Worm (Caenorhabditis elegans): ENCODE data around the gene F40E12.1.

F40E12.1 gene

DNA sequence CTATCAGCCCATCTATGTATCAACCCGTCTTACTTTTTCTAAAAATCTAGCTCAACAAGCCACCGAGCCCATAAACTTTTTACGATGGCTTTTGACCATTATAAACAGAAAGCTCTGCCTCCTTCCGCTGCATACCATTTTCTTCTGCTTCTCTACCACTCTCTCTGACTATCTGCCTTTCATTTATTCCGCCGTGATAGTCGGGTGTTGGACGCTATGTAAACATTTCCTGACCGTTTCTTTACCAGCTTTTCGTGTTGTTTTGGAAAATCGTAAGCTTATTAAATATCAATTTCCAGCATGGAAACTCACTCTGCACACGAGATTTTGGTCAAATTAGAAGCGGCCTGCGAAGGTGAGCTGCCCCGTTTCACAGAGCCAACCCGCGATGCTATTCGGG, at the start of gene F40E12.1:
Gene F40E12.1, plus strand, starts transcription at position 301 of the 400 bp plus-strand sequence.
- TF ChIP-seq ztf-4 (tag; optimal IDR thresholded peaks at IDR 0.05), result no peak

DNA sequence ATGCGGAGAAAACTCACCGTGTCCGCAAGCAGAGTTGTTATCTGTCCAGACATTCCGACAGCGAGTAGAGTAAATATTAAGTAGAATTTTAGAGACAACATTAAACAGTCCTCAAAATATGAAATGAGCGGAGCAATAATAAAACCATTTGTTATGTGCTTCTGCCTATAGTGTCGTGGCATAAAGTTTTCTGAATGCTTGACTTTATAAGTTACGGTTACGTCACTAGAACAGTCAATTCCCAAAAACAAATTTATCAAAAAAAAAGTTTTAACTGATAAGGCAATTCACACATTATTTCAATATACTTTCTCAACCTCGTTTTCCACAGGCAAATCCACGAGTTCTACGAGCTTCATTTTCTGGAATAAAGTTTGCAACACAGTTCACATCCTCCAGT, 48.5 kb upstream of the F40E12.1 start, which contains the start of gene clec-127:
Gene clec-127, minus strand, starts transcription at position 101 of the 400 bp plus-strand sequence.
- TF ChIP-seq ceh-82 (tag; optimal IDR thresholded peaks at IDR 0.05), result no peak
- TF ChIP-seq snpc-4 (tag; optimal IDR thresholded peaks at IDR 0.05), result no peak
- no peak for TF ChIP-seq nhr-43 (tag; optimal IDR thresholded peaks at IDR 0.05; ENCODE audit: poor library complexity, severe bottlenecking)
- TF ChIP-seq elt-2 (tag; optimal IDR thresholded peaks at IDR 0.05), result no peak
- no peak for TF ChIP-seq nhr-237 (tag; optimal IDR thresholded peaks at IDR 0.05)
- no peak for TF ChIP-seq pqm-1 (tag; optimal IDR thresholded peaks at IDR 0.05)
- no peak for TF ChIP-seq mdl-1 (tag; optimal IDR thresholded peaks at IDR 0.05)
- TF ChIP-seq ceh-16 (tag; optimal IDR thresholded peaks at IDR 0.05), result no peak
- no peak for TF ChIP-seq elt-3 (tag; optimal IDR thresholded peaks at IDR 0.05)
- TF ChIP-seq egl-27 (tag; optimal IDR thresholded peaks at IDR 0.05), result no peak
- no peak for TF ChIP-seq pha-4 (tag; optimal IDR thresholded peaks at IDR 0.05)
- TF ChIP-seq unc-39 (tag; optimal IDR thresholded peaks at IDR 0.05), result no peak
- TF ChIP-seq ZK546.5 (tag; optimal IDR thresholded peaks at IDR 0.05), result no peak
- TF ChIP-seq zag-1 (tag; optimal IDR thresholded peaks at IDR 0.05), result no peak
- TF ChIP-seq nhr-12 (tag; optimal IDR thresholded peaks at IDR 0.05), result no peak
- no peak for TF ChIP-seq ztf-4 (tag; optimal IDR thresholded peaks at IDR 0.05)
- TF ChIP-seq sea-2 (GFP tag; optimal IDR thresholded peaks at IDR 0.05), result no peak
- no peak for TF ChIP-seq lin-15B (tag; optimal IDR thresholded peaks at IDR 0.05)
- no peak for TF ChIP-seq fkh-2 (tag; optimal IDR thresholded peaks at IDR 0.05)
- TF ChIP-seq ceh-28 (tag; optimal IDR thresholded peaks at IDR 0.05), result no peak

DNA sequence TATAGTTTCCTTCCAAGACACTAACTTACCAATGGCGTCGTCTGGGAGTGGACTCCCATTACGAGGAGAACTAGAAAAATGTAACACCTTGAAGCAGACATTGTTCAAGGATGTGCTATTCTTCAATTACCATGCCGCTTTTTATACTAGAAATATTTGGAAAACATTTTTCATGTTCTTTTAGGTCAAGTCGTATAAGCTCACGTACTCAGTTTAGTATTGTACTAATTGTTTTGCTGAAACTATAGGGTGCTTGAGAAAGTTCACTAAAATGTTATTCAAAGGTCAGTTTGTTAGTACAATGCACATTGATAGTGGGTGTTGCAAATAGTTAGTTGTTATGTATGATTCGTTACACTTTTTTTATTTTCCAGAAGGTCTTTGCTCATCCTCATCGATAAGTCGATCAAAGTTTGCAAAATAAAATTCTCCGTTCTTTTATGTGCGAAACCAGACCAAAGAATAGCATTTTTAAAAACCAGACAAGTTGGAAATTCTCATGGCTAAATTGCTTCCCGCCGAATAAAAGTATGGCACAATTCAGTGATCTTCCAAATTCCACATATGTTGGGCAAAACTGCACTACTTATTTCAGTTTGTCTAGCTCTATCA, 46.6 kb upstream of the F40E12.1 start, which contains the start of the genes clec-128 and clec-129:
Gene clec-128, minus strand, starts transcription at position 101 of the 612 bp plus-strand sequence.
Gene clec-129, plus strand, starts transcription at position 562 of the 612 bp plus-strand sequence.
- TF ChIP-seq nhr-28 (tag; optimal IDR thresholded peaks at IDR 0.05) (no peak), fos-1 (tag; optimal IDR thresholded peaks at IDR 0.05) (no peak), fkh-2 (tag; optimal IDR thresholded peaks at IDR 0.05) (no peak), ztf-4 (tag; optimal IDR thresholded peaks at IDR 0.05) (no peak), nhr-25 (tag; optimal IDR thresholded peaks at IDR 0.05) (no peak), fkh-10 (GFP tag; optimal IDR thresholded peaks at IDR 0.05) (no peak), nhr-77 (tag; optimal IDR thresholded peaks at IDR 0.05) (no peak), lsy-12 (tag; optimal IDR thresholded peaks at IDR 0.05) (no peak), pqm-1 (tag; optimal IDR thresholded peaks at IDR 0.05) (no peak), nfya-1 (tag; optimal IDR thresholded peaks at IDR 0.05; ENCODE audit: insufficient read depth) (no peak), tbx-2 (tag; optimal IDR thresholded peaks at IDR 0.05) (no peak), unc-62 (GFP tag; optimal IDR thresholded peaks at IDR 0.05) (no peak), lin-15B (tag; optimal IDR thresholded peaks at IDR 0.05) (no peak), elt-3 (tag; optimal IDR thresholded peaks at IDR 0.05) (no peak), nhr-12 (tag; optimal IDR thresholded peaks at IDR 0.05) (no peak), mdl-1 (tag; optimal IDR thresholded peaks at IDR 0.05) (no peak)

DNA sequence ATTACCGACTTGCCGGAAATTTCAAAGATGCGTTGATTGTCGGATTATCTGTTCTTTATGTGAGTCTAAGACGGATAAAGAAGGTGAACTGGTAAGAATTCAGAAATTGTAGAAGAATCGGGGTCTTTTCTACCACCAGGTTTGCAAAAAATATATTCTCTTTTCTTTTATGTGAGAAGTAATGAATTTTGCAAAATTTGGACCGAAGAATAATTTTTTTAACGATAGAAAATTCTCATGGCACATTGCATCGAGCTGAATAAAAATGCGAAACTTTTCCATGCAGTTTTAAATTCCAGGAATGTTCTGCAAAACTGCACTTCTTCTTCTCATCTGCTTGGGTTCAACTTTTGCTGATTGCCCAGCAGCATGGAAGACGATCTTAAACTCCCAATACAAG, 44.4 kb upstream of the F40E12.1 start, which contains the start of gene clec-130:
Gene clec-130, plus strand, starts transcription at position 301 of the 400 bp plus-strand sequence.
- no peak for TF ChIP-seq unc-39 (tag; optimal IDR thresholded peaks at IDR 0.05)

DNA sequence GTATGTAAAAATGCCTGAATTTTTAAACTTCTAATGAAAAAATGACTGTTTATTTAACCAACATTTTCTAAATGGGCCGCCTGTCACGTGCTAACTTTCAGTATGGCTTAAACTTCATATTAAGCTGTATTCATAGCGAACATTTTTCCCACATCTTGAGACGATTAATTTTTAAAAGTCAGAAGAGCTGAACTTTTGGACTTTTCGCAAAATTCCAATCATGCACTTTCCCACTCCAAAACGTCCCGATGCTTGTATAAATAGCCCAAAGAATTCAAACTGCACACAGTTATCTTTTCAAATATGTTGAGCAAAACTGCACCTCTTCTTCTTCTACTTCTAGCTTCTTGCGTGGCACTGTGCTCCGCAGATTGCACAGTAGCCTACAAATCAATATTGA, 40.9 kb upstream of the F40E12.1 start, which contains the start of gene clec-132:
Gene clec-132, plus strand, starts transcription at position 301 of the 400 bp plus-strand sequence.
- TF ChIP-seq nhr-12 (tag; optimal IDR thresholded peaks at IDR 0.05) (no peak), ceh-16 (tag; optimal IDR thresholded peaks at IDR 0.05) (no peak), unc-39 (tag; optimal IDR thresholded peaks at IDR 0.05) (no peak), nhr-25 (tag; optimal IDR thresholded peaks at IDR 0.05) (no peak), ceh-82 (tag; optimal IDR thresholded peaks at IDR 0.05) (no peak), fkh-2 (tag; optimal IDR thresholded peaks at IDR 0.05) (no peak), lin-39 (tag; optimal IDR thresholded peaks at IDR 0.05) (no peak)

DNA sequence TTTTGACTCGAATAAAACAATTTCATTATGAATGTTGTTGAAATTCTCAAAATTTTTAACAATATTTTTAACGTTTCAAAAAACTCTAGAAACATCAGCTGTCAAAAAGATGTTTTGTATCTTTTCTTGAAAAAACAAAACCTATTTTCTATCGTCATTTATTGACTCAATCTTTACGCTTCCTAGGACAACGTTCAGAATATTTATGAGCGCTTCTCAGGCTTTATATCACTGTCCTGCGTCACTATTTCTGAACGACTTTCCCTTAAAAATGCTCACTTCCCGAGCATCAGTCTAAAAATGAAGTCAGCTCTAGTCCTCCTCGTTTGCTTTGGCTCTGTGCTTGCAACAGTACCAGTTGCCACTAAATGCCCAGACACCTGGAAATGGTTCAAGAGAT, 39.5 kb upstream of the F40E12.1 start, which contains the start of gene clec-133:
Gene clec-133, plus strand, starts transcription at position 301 of the 400 bp plus-strand sequence.
- TF ChIP-seq ztf-11 (tag; optimal IDR thresholded peaks at IDR 0.05) (no peak), eor-1 (tag; optimal IDR thresholded peaks at IDR 0.05) (no peak), lsy-12 (tag; optimal IDR thresholded peaks at IDR 0.05) (no peak), ceh-28 (tag; optimal IDR thresholded peaks at IDR 0.05) (no peak), elt-1 (tag; optimal IDR thresholded peaks at IDR 0.05) (no peak), jun-1 (tag; optimal IDR thresholded peaks at IDR 0.05) (no peak), skn-1 (tag; optimal IDR thresholded peaks at IDR 0.05) (no peak), nhr-11 (tag; optimal IDR thresholded peaks at IDR 0.05) (no peak), elt-3 (tag; optimal IDR thresholded peaks at IDR 0.05) (no peak), nhr-77 (tag; optimal IDR thresholded peaks at IDR 0.05) (no peak), fkh-10 (GFP tag; optimal IDR thresholded peaks at IDR 0.05) (no peak), pqm-1 (tag; optimal IDR thresholded peaks at IDR 0.05) (no peak), snpc-4 (tag; optimal IDR thresholded peaks at IDR 0.05) (no peak), R02D3.7 (tag; optimal IDR thresholded peaks at IDR 0.05) (no peak), mdl-1 (tag; optimal IDR thresholded peaks at IDR 0.05) (no peak), aly-2 (tag; optimal IDR thresholded peaks at IDR 0.05) (no peak), fos-1 (tag; optimal IDR thresholded peaks at IDR 0.05) (no peak)

Measured in whole organism, L3 larva.